Worm (Caenorhabditis elegans): ENCODE data around the gene M176.10.
"Not testable (repeated sequence)": the region's sequence is repeated elsewhere in the genome, so short reads cannot be mapped to it uniquely, and the experiment has no call there.

M176.10 gene

DNA sequence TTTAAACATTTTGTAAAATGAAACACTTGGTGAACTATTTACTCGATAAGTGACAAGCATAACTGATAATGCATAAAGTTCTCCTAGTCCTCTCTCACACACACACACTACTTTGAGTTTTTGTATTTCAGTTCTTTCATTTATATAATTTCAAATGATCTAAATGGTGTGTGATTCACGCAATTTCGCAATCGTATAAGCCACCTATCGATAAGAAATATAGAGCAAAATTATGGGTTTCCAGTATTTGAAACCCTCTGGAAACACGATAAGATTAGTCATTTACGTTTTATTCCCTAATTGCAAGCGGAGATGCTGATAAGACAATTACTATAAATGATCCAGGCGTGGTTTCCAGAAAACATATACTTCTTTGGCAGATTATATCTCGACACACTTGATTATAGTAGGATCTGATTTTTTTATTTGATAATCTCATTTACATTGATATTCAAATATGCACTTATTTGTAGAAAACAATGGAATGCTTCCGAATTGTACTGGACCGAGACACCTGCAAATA lies 13.8 kb downstream of the M176.10 start, which contains the start of gene arrd-3 (continued):
- TF ChIP-seq pqm-1 (tag; optimal IDR thresholded peaks at IDR 0.05) (peak; percentile 75), daf-12 (tag; optimal IDR thresholded peaks at IDR 0.05) (no peak)

- TF ChIP-seq lin-1 (GFP tag; IDR thresholded peaks at IDR 0.05): no peak
- TF ChIP-seq zag-1 (tag; optimal IDR thresholded peaks at IDR 0.05): no peak
- TF ChIP-seq dmd-8 (GFP tag; IDR thresholded peaks at IDR 0.05): no peak
- TF ChIP-seq aha-1 (tag): no peak
- TF ChIP-seq lim-7 (GFP tag; IDR thresholded peaks at IDR 0.05): no peak
- no peak for TF ChIP-seq ZK337.2 (GFP tag; IDR thresholded peaks at IDR 0.05)
Measured at ce11 chrII:9411497-9411896, 14.5 kb downstream of the M176.10 start, which contains the start of gene M176.9. M176.9 (minus strand) TSS chrII:9411597.

DNA sequence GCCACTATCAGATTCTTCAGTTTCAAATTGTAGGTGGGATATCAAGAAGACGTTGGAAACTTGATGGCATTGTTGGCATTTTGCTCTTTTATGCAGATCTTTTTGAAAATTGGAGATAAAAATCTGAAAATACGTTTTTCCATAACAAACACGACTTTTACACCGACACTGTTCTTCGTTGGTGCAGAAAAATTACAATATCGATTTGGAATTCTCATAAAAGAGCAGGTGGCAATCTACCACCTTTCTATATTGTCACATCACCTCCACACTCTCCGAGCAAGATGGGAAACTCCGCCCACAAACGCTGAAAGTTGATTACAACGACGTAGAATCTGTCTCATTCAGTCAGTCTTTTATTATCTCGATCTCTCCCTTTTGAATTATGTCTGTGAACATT lies 18.5 kb downstream of the M176.10 start, which contains the start of gene arrd-2:
Gene arrd-2, plus strand, starts transcription at position 301 of the 400 bp plus-strand sequence.
- TF ChIP-seq unc-62 (GFP tag; optimal IDR thresholded peaks at IDR 0.05 in 1 of 2): peak in 1 of 2 experiments; percentile 42
- no peak for TF ChIP-seq unc-62 (tag; optimal IDR thresholded peaks at IDR 0.05)
- TF ChIP-seq nhr-11 (tag; optimal IDR thresholded peaks at IDR 0.05): no peak

DNA sequence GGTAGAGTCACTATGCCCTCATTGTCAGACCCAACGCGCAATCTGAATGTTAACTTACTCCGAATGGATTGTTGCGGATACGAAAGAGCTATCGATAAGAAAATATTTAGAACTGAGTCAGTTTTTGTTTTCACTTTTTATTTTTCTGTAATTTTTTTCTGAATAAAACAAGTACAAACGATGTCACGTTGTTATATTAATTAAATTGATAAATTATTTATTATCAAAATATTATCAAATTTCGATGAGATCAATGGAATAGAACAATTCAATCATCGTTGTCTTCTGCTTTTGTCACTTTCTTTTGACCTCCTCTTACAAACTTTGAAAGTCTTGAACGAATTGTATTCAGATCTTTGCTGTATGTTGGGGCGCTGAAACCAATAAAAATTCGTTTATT lies 19.0 kb downstream of the M176.10 start, which contains the start of gene mpz-6:
Gene mpz-6, minus strand, starts transcription at position 101 of the 400 bp plus-strand sequence.
- TF ChIP-seq ctbp-1 (GFP tag; IDR thresholded peaks at IDR 0.05): no peak
- no peak for TF ChIP-seq lin-39 (tag; optimal IDR thresholded peaks at IDR 0.05)
- TF ChIP-seq zip-11 (GFP tag; IDR thresholded peaks at IDR 0.05): no peak
- no peak for TF ChIP-seq skn-1 (tag; optimal IDR thresholded peaks at IDR 0.05)
- TF ChIP-seq vab-7 (GFP tag; IDR thresholded peaks at IDR 0.05): no peak
- no peak for TF ChIP-seq T20F7.1 (GFP tag; optimal IDR thresholded peaks at IDR 0.05)
- no peak for TF ChIP-seq F49E8.2 (tag; optimal IDR thresholded peaks at IDR 0.05; ENCODE audit: borderline replicate concordance)
- TF ChIP-seq mxl-2 (GFP tag; conservative IDR thresholded peaks at IDR 0.05): no peak

DNA sequence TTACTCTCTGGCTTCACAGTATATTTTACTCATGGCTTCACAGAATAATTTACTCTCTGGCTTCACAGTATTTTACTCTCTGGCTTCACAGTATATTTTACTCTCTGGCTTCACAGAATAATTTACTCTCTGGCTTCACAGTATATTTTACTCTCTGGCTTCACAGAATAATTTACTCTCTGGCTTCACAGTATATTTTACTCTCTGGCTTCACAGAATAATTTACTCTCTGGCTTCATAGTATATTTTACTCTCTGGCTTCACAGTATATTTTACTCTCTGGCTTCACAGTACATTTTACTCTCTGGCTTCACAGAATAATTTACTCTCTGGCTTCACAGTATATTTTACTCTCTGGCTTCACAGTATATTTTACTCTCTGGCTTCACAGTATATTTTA lies 21.0 kb downstream of the M176.10 start:
- TF ChIP-seq unc-62 (GFP tag; optimal IDR thresholded peaks at IDR 0.05 in 1 of 2): peak in 1 of 2 experiments; percentile 53
- not testable (repeated sequence) for TF ChIP-seq unc-62 (tag; optimal IDR thresholded peaks at IDR 0.05)

DNA sequence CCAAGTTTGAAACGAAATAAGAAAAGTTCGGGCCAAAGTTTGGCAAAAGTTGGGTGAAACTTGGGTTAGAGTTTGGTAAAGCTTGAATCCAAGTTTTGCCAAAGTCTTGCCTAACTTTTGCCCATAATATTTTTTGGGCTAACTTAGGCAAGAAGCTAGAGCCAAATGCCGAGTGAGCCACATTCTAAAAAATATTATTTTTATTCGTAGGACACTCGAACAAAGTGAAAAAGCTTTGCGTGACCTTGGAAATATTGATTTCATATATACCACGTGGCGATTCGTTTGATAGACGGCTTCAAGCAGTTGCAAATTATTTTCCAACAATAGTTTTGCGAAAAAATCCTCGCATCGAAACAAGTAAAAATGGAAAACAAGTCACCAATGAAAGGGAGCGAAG lies 22.1 kb downstream of the M176.10 start, which contains the start of gene Y51B9A.5:
Gene Y51B9A.5, plus strand, starts transcription at position 301 of the 400 bp plus-strand sequence.
- TF ChIP-seq egl-27 (tag; optimal IDR thresholded peaks at IDR 0.05) (no peak), zip-2 (tag; optimal IDR thresholded peaks at IDR 0.05) (no peak), ceh-28 (tag; optimal IDR thresholded peaks at IDR 0.05) (no peak), snpc-1.2 (GFP tag; IDR thresholded peaks at IDR 0.05) (no peak), nhr-48 (tag; optimal IDR thresholded peaks at IDR 0.05) (no peak), hlh-11 (tag; optimal IDR thresholded peaks at IDR 0.05) (no peak), jun-1 (tag; optimal IDR thresholded peaks at IDR 0.05) (no peak), vab-7 (GFP tag; IDR thresholded peaks at IDR 0.05) (no peak), daf-12 (tag; optimal IDR thresholded peaks at IDR 0.05) (no peak), ctbp-1 (GFP tag; IDR thresholded peaks at IDR 0.05) (no peak), gei-8 (GFP tag; optimal IDR thresholded peaks at IDR 0.05) (no peak), Y5F2A.4 (GFP tag; optimal IDR thresholded peaks at IDR 0.05) (no peak), nhr-28 (tag; optimal IDR thresholded peaks at IDR 0.05) (no peak), dmd-8 (GFP tag; IDR thresholded peaks at IDR 0.05) (no peak)

DNA sequence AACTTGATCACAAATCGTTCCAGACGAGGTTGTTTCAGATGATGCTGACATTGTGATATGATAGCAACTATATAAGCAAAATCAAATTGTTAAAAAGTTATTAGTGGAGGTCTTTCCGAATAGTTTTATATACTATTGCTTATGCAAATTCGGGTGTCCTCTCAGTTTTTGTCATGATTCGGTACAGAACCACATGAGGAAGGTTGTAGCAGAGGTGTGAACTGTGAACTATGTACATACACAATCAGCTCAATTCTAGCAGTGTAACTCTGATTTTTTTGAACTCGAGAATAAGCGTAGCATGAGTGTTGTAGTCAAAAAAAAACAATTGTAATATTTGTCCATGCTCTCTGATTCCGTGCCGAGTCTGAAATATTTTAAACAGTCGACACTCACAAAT lies 22.9 kb downstream of the M176.10 start, which contains the start of gene Y51B9A.6:
Gene Y51B9A.6, minus strand, starts transcription at position 101 of the 400 bp plus-strand sequence.
- peak; percentile 35 for TF ChIP-seq aha-1 (tag)
- TF ChIP-seq lir-3 (tag; optimal IDR thresholded peaks at IDR 0.05): no peak

All from whole organism, L4 larva.